Worm (Caenorhabditis elegans): ENCODE results near the gene ndua-7.

Gene ndua-7

ce11 chrII:13491254-13491889, 3.0 kb downstream of the ndua-7 start, which contains the start of gene alh-7:
Gene alh-7, minus strand, starts transcription at chrII:13491786.
- TF ChIP-seq lsy-2 (tag; optimal IDR thresholded peaks at IDR 0.05) (no peak), blmp-1 (tag; optimal IDR thresholded peaks at IDR 0.05) (no peak), drap-1 (GFP tag; optimal IDR thresholded peaks at IDR 0.05) (no peak), nhr-2 (tag; optimal IDR thresholded peaks at IDR 0.05) (no peak), mep-1 (tag; optimal IDR thresholded peaks at IDR 0.05) (no peak)

DNA sequence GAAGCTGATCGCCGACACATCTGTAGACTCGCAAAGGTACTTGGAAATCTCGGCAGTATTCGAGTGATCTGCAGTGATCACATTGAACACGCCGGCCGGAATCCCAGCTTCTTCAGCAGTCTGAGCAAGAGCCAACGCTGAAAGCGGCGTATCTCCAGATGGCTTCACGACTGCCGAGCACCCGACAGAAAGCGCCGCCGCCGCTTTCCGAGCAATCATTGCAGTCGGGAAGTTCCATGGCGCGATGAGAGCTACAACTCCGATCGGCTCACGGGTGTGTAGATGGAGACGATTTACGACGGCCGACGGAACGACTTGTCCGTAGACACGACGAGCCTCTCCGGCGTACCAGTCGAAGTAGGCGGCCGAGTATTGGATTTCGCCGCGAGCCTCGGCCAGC, 4.5 kb downstream of the ndua-7 start:
- TF ChIP-seq ceh-43 (GFP tag; optimal IDR thresholded peaks at IDR 0.05) = no peak
- no peak for TF ChIP-seq mab-5 (tag; optimal IDR thresholded peaks at IDR 0.05)
- no peak for TF ChIP-seq nhr-28 (tag; optimal IDR thresholded peaks at IDR 0.05)
- no peak for TF ChIP-seq cnd-1 (tag; optimal IDR thresholded peaks at IDR 0.05)
- TF ChIP-seq ces-1 (GFP tag; optimal IDR thresholded peaks at IDR 0.05) = no peak
- TF ChIP-seq lin-13 (tag; optimal IDR thresholded peaks at IDR 0.05) = no peak
- no peak for TF ChIP-seq sptf-1 (tag; optimal IDR thresholded peaks at IDR 0.05)
- TF ChIP-seq M03D4.4 (tag; optimal IDR thresholded peaks at IDR 0.05) = no peak
- no peak for TF ChIP-seq elt-3 (tag; optimal IDR thresholded peaks at IDR 0.05)
- no peak for TF ChIP-seq hlh-1 (tag; optimal IDR thresholded peaks at IDR 0.05)
- no peak for TF ChIP-seq unc-62 (GFP tag; optimal IDR thresholded peaks at IDR 0.05)
- no peak for TF ChIP-seq pha-4 (tag; optimal IDR thresholded peaks at IDR 0.05)
- TF ChIP-seq zip-8 (tag; optimal IDR thresholded peaks at IDR 0.05) = no peak
- TF ChIP-seq unc-120 (tag; optimal IDR thresholded peaks at IDR 0.05; ENCODE audit: poor library complexity, severe bottlenecking) = no peak
- TF ChIP-seq flh-1 (GFP tag; optimal IDR thresholded peaks at IDR 0.05) = no peak
- TF ChIP-seq tbx-8 (GFP tag; optimal IDR thresholded peaks at IDR 0.05) = no peak

DNA sequence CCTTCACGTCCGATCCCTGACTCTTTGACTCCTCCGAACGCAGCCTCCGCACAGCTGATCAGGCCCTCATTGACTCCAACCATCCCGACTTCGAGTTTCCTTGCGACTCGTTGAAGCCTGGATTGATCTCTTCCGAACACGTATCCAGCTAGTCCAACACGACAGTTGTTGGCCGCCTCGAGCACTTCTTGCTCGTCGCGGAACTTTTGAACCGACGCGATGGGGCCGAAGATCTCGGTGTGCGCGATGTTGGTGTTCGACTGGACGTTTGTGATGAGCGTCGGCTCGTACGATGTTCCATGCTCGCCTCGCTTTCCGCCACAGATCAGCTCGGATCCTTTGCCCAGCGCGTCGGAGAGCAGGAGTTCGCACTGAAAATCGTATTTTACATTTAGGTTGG, 6.8 kb downstream of the ndua-7 start:
- TF ChIP-seq ces-1 (GFP tag; optimal IDR thresholded peaks at IDR 0.05) = no peak
- no peak for TF ChIP-seq mab-5 (tag; optimal IDR thresholded peaks at IDR 0.05)
- no peak for TF ChIP-seq blmp-1 (tag; optimal IDR thresholded peaks at IDR 0.05)
- TF ChIP-seq unc-39 (tag; optimal IDR thresholded peaks at IDR 0.05) = no peak
- no peak for TF ChIP-seq tbx-8 (GFP tag; optimal IDR thresholded peaks at IDR 0.05)
- no peak for TF ChIP-seq nhr-28 (tag; optimal IDR thresholded peaks at IDR 0.05)
- no peak for TF ChIP-seq nhr-237 (tag; optimal IDR thresholded peaks at IDR 0.05)

- no peak for TF ChIP-seq nhr-237 (tag; optimal IDR thresholded peaks at IDR 0.05)
- TF ChIP-seq nhr-28 (tag; optimal IDR thresholded peaks at IDR 0.05) = no peak
- no peak for TF ChIP-seq bed-3 (GFP tag; optimal IDR thresholded peaks at IDR 0.05)
- no peak for TF ChIP-seq elt-3 (tag; optimal IDR thresholded peaks at IDR 0.05)
- TF ChIP-seq snpc-4 (tag; optimal IDR thresholded peaks at IDR 0.05) = no peak
- TF ChIP-seq cnd-1 (tag; optimal IDR thresholded peaks at IDR 0.05) = no peak
- TF ChIP-seq ceh-43 (GFP tag; optimal IDR thresholded peaks at IDR 0.05) = no peak
These were observed 9.3 kb downstream of the ndua-7 start for ce11 chrII:13485119-13485518.

DNA sequence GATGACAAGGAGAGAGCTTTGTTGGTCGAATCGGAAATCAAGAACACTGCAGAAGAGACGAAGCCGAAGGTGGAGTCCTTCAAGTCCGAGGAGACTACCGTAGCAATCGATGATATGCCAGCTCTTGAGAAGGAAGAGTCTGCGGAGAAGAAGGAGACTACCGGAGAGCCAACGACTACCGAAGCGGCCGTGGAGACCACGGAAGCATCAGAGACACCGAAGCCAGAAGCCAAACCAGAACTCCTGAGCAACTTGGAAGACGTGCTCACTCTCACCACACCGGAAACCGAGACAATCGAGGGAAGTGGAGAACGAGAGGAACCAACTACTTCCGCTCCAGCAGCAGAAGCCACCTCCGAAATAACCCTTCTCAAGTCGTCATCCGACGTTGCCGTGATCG, 10.3 kb downstream of the ndua-7 start:
- TF ChIP-seq lsy-2 (tag; optimal IDR thresholded peaks at IDR 0.05) (no peak), nhr-2 (tag; optimal IDR thresholded peaks at IDR 0.05) (no peak), elt-3 (tag; optimal IDR thresholded peaks at IDR 0.05) (no peak), snpc-4 (tag; optimal IDR thresholded peaks at IDR 0.05) (no peak), sem-2 (GFP tag; optimal IDR thresholded peaks at IDR 0.05) (no peak), mep-1 (tag; optimal IDR thresholded peaks at IDR 0.05) (no peak), unc-120 (tag; optimal IDR thresholded peaks at IDR 0.05; ENCODE audit: poor library complexity, severe bottlenecking) (no peak), mls-2 (tag; optimal IDR thresholded peaks at IDR 0.05) (no peak), lin-32 (GFP tag; optimal IDR thresholded peaks at IDR 0.05) (no peak), ceh-83 (GFP tag; optimal IDR thresholded peaks at IDR 0.05) (no peak), sptf-1 (tag; optimal IDR thresholded peaks at IDR 0.05) (no peak), nhr-12 (tag; optimal IDR thresholded peaks at IDR 0.05) (no peak), ztf-11 (tag; optimal IDR thresholded peaks at IDR 0.05) (no peak), ceh-39 (tag; optimal IDR thresholded peaks at IDR 0.05) (no peak)
